Fruit fly (Drosophila melanogaster): Measurements from ENCODE around the gene mei-41.

dm6 chrX:16426478-16427052 is 35.1 kb downstream of the mei-41 start:
- TF ChIP-seq CG4820 (GFP tag; optimal IDR thresholded peaks at IDR 0.05) (no peak), vnd (GFP tag; IDR thresholded peaks at IDR 0.05; ENCODE audit: partially characterized antibody) (no peak)

Data from whole organism, embryonic.